Worm (Caenorhabditis elegans) whole organism, L2 larva: ENCODE data around the gene srbc-56.

Experiments
- R02D3.7 ChIP-seq: fragments of 150-350 bp; optimal IDR thresholded peaks from 2 replicates; lab custom pipeline; 2014; ENCODE audit warnings: missing biosample characterization, missing genetic modification characterization
- ama-1 ChIP-seq: fragments of 150-350 bp; optimal IDR thresholded peaks from 2 replicates; lab custom pipeline; 2018; ENCODE audit warnings: inconsistent platforms
- elt-3 ChIP-seq: sonication (generic microtip); optimal IDR thresholded peaks from 2 replicates; lab custom pipeline; 2017; ENCODE audit warnings: missing biosample characterization, missing genetic modification characterization
- fos-1 ChIP-seq: fragments of 150-350 bp; optimal IDR thresholded peaks from 2 replicates; lab custom pipeline; 2014; ENCODE audit warnings: missing biosample characterization, missing genetic modification characterization
- lin-11 ChIP-seq: fragments of 150-350 bp; sonication (generic microtip); optimal IDR thresholded peaks from 2 replicates; lab custom pipeline; 2014; ENCODE audit warnings: missing biosample characterization, missing genetic modification characterization, inconsistent platforms, mixed read lengths
- mdl-1 ChIP-seq, 2 experiments: fragments of 150-350 bp in 1 of 2; sonication (generic microtip) in 1 of 2; optimal IDR thresholded peaks; 2 replicates each; lab custom pipeline; 2017; ENCODE audit warnings: missing biosample characterization in 2 of 2, missing genetic modification characterization in 2 of 2
- nhr-10 ChIP-seq: sonication (generic microtip); optimal IDR thresholded peaks from 2 replicates; lab custom pipeline; 2017; ENCODE audit warnings: missing biosample characterization, missing genetic modification characterization
- nhr-11 ChIP-seq: fragments of 150-350 bp; optimal IDR thresholded peaks from 2 replicates; lab custom pipeline; 2014; ENCODE audit warnings: missing biosample characterization, missing genetic modification characterization
- nhr-6 ChIP-seq: fragments of 150-350 bp; optimal IDR thresholded peaks from 2 replicates; lab custom pipeline; 2014; ENCODE audit warnings: missing biosample characterization, missing genetic modification characterization
- snpc-4 ChIP-seq: fragments of 150-350 bp; optimal IDR thresholded peaks from 2 replicates; lab custom pipeline; 2014; ENCODE audit warnings: missing biosample characterization, missing genetic modification characterization
- unc-55 ChIP-seq: fragments of 150-350 bp; sonication (generic microtip); optimal IDR thresholded peaks from 3 replicates; lab custom pipeline; 2014; ENCODE audit warnings: missing biosample characterization, missing genetic modification reagents, missing genetic modification characterization
- ztf-11 ChIP-seq: sonication (generic microtip); optimal IDR thresholded peaks from 2 replicates; lab custom pipeline; 2017; ENCODE audit warnings: missing biosample characterization, missing genetic modification characterization
- ztf-4 ChIP-seq: fragments of 150-350 bp; optimal IDR thresholded peaks from 2 replicates; lab custom pipeline; 2014; ENCODE audit warnings: missing biosample characterization, missing genetic modification characterization

- no peak for TF ChIP-seq R02D3.7 (tag; lab: Kevin White, UChicago)
- no peak for TF ChIP-seq ztf-11 (tag; lab: Kevin White, UChicago)
- TF ChIP-seq mdl-1 (tag; optimal IDR thresholded peaks at IDR 0.05; lab: Kevin White, UChicago), result no peak
- no peak for TF ChIP-seq snpc-4 (tag; lab: Kevin White, UChicago)
- TF ChIP-seq nhr-6 (tag; lab: Kevin White, UChicago), result no peak
- TF ChIP-seq nhr-10 (tag; lab: Kevin White, UChicago), result no peak
- TF ChIP-seq fos-1 (tag; lab: Kevin White, UChicago), result peak; percentile 76
- no peak for TF ChIP-seq lin-11 (tag; lab: Kevin White, UChicago)
- no peak for TF ChIP-seq unc-55 (GFP tag; lab: Kevin White, UChicago)
- TF ChIP-seq nhr-11 (tag; lab: Kevin White, UChicago), result no peak
- no peak for TF ChIP-seq ama-1 (lab: Kevin White, UChicago)
- TF ChIP-seq elt-3 (tag; lab: Kevin White, UChicago), result no peak
- TF ChIP-seq ztf-4, result no peak
Observed at ce11 chrV:15880033-15880432, 48.5 kb upstream of the srbc-56 start.
